Fruit fly (Drosophila melanogaster): Measurements from ENCODE around the gene Uros1.

Uros1 gene

DNA sequence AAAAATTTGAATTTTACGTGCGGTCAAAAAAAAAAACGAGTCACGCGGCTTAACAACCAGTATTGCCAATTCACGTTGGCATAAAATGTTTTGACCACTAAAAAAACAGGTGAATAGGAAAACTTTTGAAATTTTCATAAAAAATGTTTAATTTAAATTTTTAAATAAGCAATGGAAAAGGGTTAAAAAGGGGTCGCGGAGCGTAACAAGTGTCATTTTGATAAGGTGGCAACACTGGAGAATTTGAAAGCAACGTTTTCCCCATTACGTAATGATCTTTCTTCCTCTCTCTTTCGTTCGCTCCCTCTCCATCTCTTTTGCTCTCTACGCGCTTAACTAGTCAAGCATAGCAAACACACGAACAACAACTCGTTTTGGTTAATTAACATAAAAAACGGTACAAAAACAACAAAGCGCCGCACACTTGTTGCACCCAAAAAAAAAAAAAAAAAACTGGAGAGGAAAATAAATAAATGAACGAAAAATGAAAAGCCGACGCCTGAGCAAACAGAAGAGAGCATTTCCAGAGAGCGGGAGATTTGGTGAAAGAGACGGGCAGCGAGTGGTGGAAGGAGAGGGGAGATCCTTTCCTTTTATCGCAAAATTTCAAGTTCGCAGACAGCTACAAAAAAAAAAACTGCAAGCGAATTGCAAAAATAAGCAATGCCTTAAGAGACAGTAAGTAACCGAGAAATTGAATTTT lies 5.6 kb downstream of the Uros1 start (continued):
- TF ChIP-seq CG3995 (GFP tag; optimal IDR thresholded peaks at IDR 0.05) (peak; percentile 28), Awh (GFP tag; IDR thresholded peaks at IDR 0.05) (peak; percentile 69), CG15696 (tag; optimal IDR thresholded peaks at IDR 0.05) (peak; percentile 44), inv (GFP tag; IDR thresholded peaks at IDR 0.05; ENCODE audit: partially characterized antibody) (no peak), Lhr (GFP tag; optimal IDR thresholded peaks at IDR 0.05) (peak; percentile 65), ap (GFP tag; IDR thresholded peaks at IDR 0.05) (peak; percentile 75), CG10321 (GFP tag; IDR thresholded peaks at IDR 0.05) (0 out of 2 replicates have a peak, but pooled peaks have one; percentile 15), pum (GFP tag; optimal IDR thresholded peaks at IDR 0.05) (peak; percentile 60), insv (GFP tag; optimal IDR thresholded peaks at IDR 0.05) (no peak), CG14710 (tag; optimal IDR thresholded peaks at IDR 0.05) (peak; percentile 85), CG10147 (GFP tag; optimal IDR thresholded peaks at IDR 0.05) (peak; percentile 64), run (tag; optimal IDR thresholded peaks at IDR 0.05) (peak; percentile 90), CG9437 (GFP tag; optimal IDR thresholded peaks at IDR 0.05) (peak; percentile 87), ftz-f1 (GFP tag; optimal IDR thresholded peaks at IDR 0.05) (peak; percentile 19), Med (GFP tag) (peak; percentile 93), CG7786 (GFP tag; optimal IDR thresholded peaks at IDR 0.05) (peak; percentile 55), onecut (GFP tag; IDR thresholded peaks at IDR 0.05) (peak; percentile 63), Ets97D (GFP tag; optimal IDR thresholded peaks at IDR 0.05) (peak; percentile 30), ham (GFP tag; IDR thresholded peaks at IDR 0.05) (no peak), CG3838 (GFP tag; optimal IDR thresholded peaks at IDR 0.05) (peak; percentile 30), gro (GFP tag; optimal IDR thresholded peaks at IDR 0.05) (no peak), hb (GFP tag; IDR thresholded peaks at IDR 0.05; ENCODE audit: partially characterized antibody) (no peak), cas (GFP tag; IDR thresholded peaks at IDR 0.05) (no peak), nmo (GFP tag; optimal IDR thresholded peaks at IDR 0.05) (peak; percentile 84), CG8290 (GFP tag; optimal IDR thresholded peaks at IDR 0.05) (peak; percentile 66), CG8290 (tag; optimal IDR thresholded peaks at IDR 0.05) (peak in 1 of 2 experiments; percentile 63), tap (tag; optimal IDR thresholded peaks at IDR 0.05) (peak; percentile 66), B-H1 (GFP tag; IDR thresholded peaks at IDR 0.05) (peak; percentile 55; the same call in 2 of the 3 replicates), CG12659 (GFP tag; optimal IDR thresholded peaks at IDR 0.05) (peak; percentile 66), CG14667 (GFP tag; IDR thresholded peaks at IDR 0.05) (peak; percentile 57), bsh (GFP tag; optimal IDR thresholded peaks at IDR 0.05) (peak; percentile 24 to 89), phol (tag; optimal IDR thresholded peaks at IDR 0.05) (peak; percentile 88), CG14050 (GFP tag; IDR thresholded peaks at IDR 0.05) (peak; percentile 66; the same call in 2 of the 3 replicates), CG4617 (GFP tag; optimal IDR thresholded peaks at IDR 0.05; ENCODE audit: borderline replicate concordance) (peak; percentile 31), hth (optimal IDR thresholded peaks at IDR 0.05) (no peak), tup (GFP tag; optimal IDR thresholded peaks at IDR 0.05) (no peak), Drgx (GFP tag; IDR thresholded peaks at IDR 0.05) (peak; percentile 73), unpg (GFP tag; optimal IDR thresholded peaks at IDR 0.05) (peak; percentile 87), CG7556 (GFP tag; optimal IDR thresholded peaks at IDR 0.05) (peak; percentile 71), ind (GFP tag; optimal IDR thresholded peaks at IDR 0.05) (peak; percentile 71), Atf-2 (GFP tag; optimal IDR thresholded peaks at IDR 0.05) (peak; percentile 38), Abd-B (GFP tag; optimal IDR thresholded peaks at IDR 0.05) (peak; percentile 59), CG17186 (GFP tag; optimal IDR thresholded peaks at IDR 0.05) (no peak), pan (optimal IDR thresholded peaks at IDR 0.05) (no peak), pan (GFP tag; optimal IDR thresholded peaks at IDR 0.05 in 1 of 2, IDR thresholded peaks at IDR 0.05 in 1 of 2) (peak in 1 of 2 experiments; percentile 82), hkb (optimal IDR thresholded peaks at IDR 0.05) (no peak), hkb (GFP tag; IDR thresholded peaks at IDR 0.05) (peak; percentile 88), stwl (tag; optimal IDR thresholded peaks at IDR 0.05) (peak; percentile 36), maf-S (GFP tag; optimal IDR thresholded peaks at IDR 0.05) (peak; percentile 35), jigr1 (GFP tag; IDR thresholded peaks at IDR 0.05) (no peak)

Data from whole organism, embryonic.